Worm (Caenorhabditis elegans): ENCODE data around the gene sart-3.

ce11 chrIV:11359769-11360168 is 27.0 kb upstream of the sart-3 start, which contains the start of gene klp-12:
- TF ChIP-seq him-1 (tag; optimal IDR thresholded peaks at IDR 0.05) (no peak), dao-5 (tag; optimal IDR thresholded peaks at IDR 0.05) (no peak), W03F9.2 (tag; optimal IDR thresholded peaks at IDR 0.05) (no peak)

Measured in whole organism, L4/young adult.